Fruit fly (Drosophila melanogaster) whole organism, embryonic: ENCODE measurements around the gene CG7675.
A peak's percentile ranks its signal among the peaks of the same experiment; 100 is the strongest.

Experiments
- Abd-B ChIP-seq: fragments of 200-800 bp; sonication (Bioruptor generic); optimal IDR thresholded peaks from 2 replicates; lab custom pipeline; 2018; ENCODE audit warnings: missing biosample characterization, mild to moderate bottlenecking, missing genetic modification characterization, moderate library complexity
- Adf1 ChIP-seq: fragments of 200-800 bp; sonication (Bioruptor generic); IDR thresholded peaks from 2 replicates; pipeline ENCODE4 v1.3.6; 2022; ENCODE audit warnings: missing biosample characterization, missing genetic modification characterization
- Aef1 ChIP-seq: fragments of 200-800 bp; sonication (Bioruptor generic); IDR thresholded peaks from 3 replicates; pipeline ENCODE4 v1.3.6; 2022; ENCODE audit warnings: missing biosample characterization, missing genetic modification characterization
- Asciz ChIP-seq: fragments of 200-800 bp; sonication (Bioruptor generic); optimal IDR thresholded peaks from 2 replicates; lab custom pipeline; 2017; ENCODE audit warnings: missing biosample characterization, mild to moderate bottlenecking, missing genetic modification characterization, missing genetic modification reagents
- Awh ChIP-seq: fragments of 200-800 bp; sonication (Bioruptor generic); IDR thresholded peaks from 2 replicates; pipeline ENCODE4, ENCODE4 v1.3.6; 2022; ENCODE audit warnings: missing biosample characterization, missing genetic modification characterization
- CG10267 ChIP-seq: fragments of 200-800 bp; sonication (Bioruptor generic); optimal IDR thresholded peaks from 2 replicates; lab custom pipeline; 2018; ENCODE audit warnings: missing biosample characterization, mild to moderate bottlenecking, missing genetic modification characterization, moderate library complexity
- CG10321 ChIP-seq: fragments of 200-800 bp; sonication (Bioruptor generic); IDR thresholded peaks from 2 replicates; pipeline ENCODE4 v1.3.6; 2022; ENCODE audit warnings: missing biosample characterization, missing genetic modification characterization
- CG10462 ChIP-seq: fragments of 200-800 bp; sonication (Bioruptor generic); optimal IDR thresholded peaks from 2 replicates; lab custom pipeline; 2016; ENCODE audit warnings: missing biosample characterization, missing genetic modification characterization
- CG11398 ChIP-seq: fragments of 200-800 bp; sonication (Bioruptor generic); optimal IDR thresholded peaks from 2 replicates; lab custom pipeline; 2016; ENCODE audit warnings: missing biosample characterization, missing genetic modification characterization
- CG11695 ChIP-seq: fragments of 200-800 bp; sonication (Bioruptor generic); IDR thresholded peaks from 3 replicates; pipeline ENCODE4 v1.3.6; 2022; ENCODE audit warnings: missing biosample characterization, missing genetic modification characterization
- CG12071 ChIP-seq: fragments of 200-800 bp; sonication (Bioruptor generic); optimal IDR thresholded peaks from 3 replicates; lab custom pipeline; 2018; ENCODE audit warnings: missing biosample characterization, mild to moderate bottlenecking, missing genetic modification characterization
- CG12659 ChIP-seq: fragments of 200-800 bp; sonication (Bioruptor generic); optimal IDR thresholded peaks from 3 replicates; lab custom pipeline; 2017; ENCODE audit warnings: mild to moderate bottlenecking, missing biosample characterization, missing genetic modification reagents, missing genetic modification characterization
- CG12769 ChIP-seq: fragments of 200-800 bp; sonication (Bioruptor generic); optimal IDR thresholded peaks from 2 replicates; lab custom pipeline; 2019; ENCODE audit warnings: missing biosample characterization, mild to moderate bottlenecking, missing genetic modification characterization, moderate library complexity
- CG14014 ChIP-seq: fragments of 200-800 bp; sonication (Bioruptor generic); IDR thresholded peaks from 2 replicates; pipeline ENCODE4 v1.3.6; 2022; ENCODE audit warnings: missing biosample characterization, missing genetic modification characterization
- CG18599 ChIP-seq: fragments of 200-800 bp; sonication (Bioruptor generic); optimal IDR thresholded peaks from 3 replicates; lab custom pipeline; 2017; ENCODE audit warnings: missing biosample characterization, missing genetic modification characterization, mild to moderate bottlenecking, moderate library complexity, missing genetic modification reagents
- CG3726 ChIP-seq: fragments of 200-800 bp; sonication (Bioruptor generic); IDR thresholded peaks from 3 replicates; pipeline ENCODE4, ENCODE4 v1.3.6; 2022; ENCODE audit warnings: missing biosample characterization, missing genetic modification characterization
- CG42726 ChIP-seq: fragments of 200-800 bp; sonication (Bioruptor generic); IDR thresholded peaks from 2 replicates; pipeline ENCODE4 v1.3.6; 2022; ENCODE audit warnings: missing biosample characterization, missing genetic modification characterization; ENCODE audit not compliant: partially characterized antibody
- CG43689 ChIP-seq: fragments of 200-800 bp; sonication (Bioruptor generic); IDR thresholded peaks from 2 replicates; pipeline ENCODE4 v1.3.6; 2022; ENCODE audit warnings: missing biosample characterization, missing genetic modification characterization
- CG4617 ChIP-seq: fragments of 200-800 bp; sonication (Bioruptor generic); optimal IDR thresholded peaks from 3 replicates; lab custom pipeline; 2016; ENCODE audit warnings: missing biosample characterization, missing genetic modification characterization, borderline replicate concordance
- CG5180 ChIP-seq: fragments of 200-800 bp; sonication (Bioruptor generic); optimal IDR thresholded peaks from 3 replicates; lab custom pipeline; 2017; ENCODE audit warnings: missing biosample characterization, missing genetic modification characterization, mild to moderate bottlenecking, moderate library complexity, missing genetic modification reagents
- CG5245 ChIP-seq: fragments of 200-800 bp; sonication (Bioruptor generic); optimal IDR thresholded peaks from 3 replicates; lab custom pipeline; 2016; ENCODE audit warnings: missing biosample characterization, missing genetic modification characterization
- CG5953 ChIP-seq: fragments of 200-800 bp; sonication (Bioruptor generic); IDR thresholded peaks from 2 replicates; pipeline ENCODE4 v1.3.6; 2022; ENCODE audit warnings: missing biosample characterization, missing genetic modification characterization
- CG6683 ChIP-seq: fragments of 200-800 bp; sonication (Bioruptor generic); optimal IDR thresholded peaks from 2 replicates; lab custom pipeline; 2017; ENCODE audit warnings: missing biosample characterization, mild to moderate bottlenecking, missing genetic modification characterization, missing genetic modification reagents
- CG8765 ChIP-seq: fragments of 200-800 bp; sonication (Bioruptor generic); IDR thresholded peaks from 2 replicates; pipeline ENCODE4 v1.3.6; 2022; ENCODE audit warnings: missing biosample characterization, missing genetic modification characterization
- CG9876 ChIP-seq: fragments of 200-800 bp; sonication (Bioruptor generic); optimal IDR thresholded peaks from 2 replicates; lab custom pipeline; 2016; ENCODE audit warnings: missing biosample characterization, missing genetic modification characterization
- Dip3 ChIP-seq: fragments of 200-800 bp; sonication (Bioruptor generic); optimal IDR thresholded peaks from 3 replicates; lab custom pipeline; 2016; ENCODE audit warnings: missing biosample characterization, missing genetic modification characterization
- Doc3 ChIP-seq: fragments of 200-800 bp; sonication (Bioruptor generic); IDR thresholded peaks from 3 replicates; pipeline ENCODE4 v1.3.6; 2022; ENCODE audit warnings: missing biosample characterization, missing genetic modification characterization; ENCODE audit not compliant: partially characterized antibody
- Dp ChIP-seq: fragments of 200-800 bp; sonication (Bioruptor generic); optimal IDR thresholded peaks from 2 replicates; lab custom pipeline; 2018; ENCODE audit warnings: missing biosample characterization, mild to moderate bottlenecking, missing genetic modification characterization, moderate library complexity
- Fer1 ChIP-seq: fragments of 200-800 bp; sonication (Bioruptor generic); optimal IDR thresholded peaks from 2 replicates; lab custom pipeline; 2017; ENCODE audit warnings: missing biosample characterization, mild to moderate bottlenecking, missing genetic modification characterization
- Fer3 ChIP-seq: fragments of 200-800 bp; sonication (Bioruptor generic); optimal IDR thresholded peaks from 2 replicates; lab custom pipeline; 2018; ENCODE audit warnings: missing biosample characterization, mild to moderate bottlenecking, missing genetic modification characterization, moderate library complexity
- HLH54F ChIP-seq: fragments of 200-800 bp; sonication (Bioruptor generic); optimal IDR thresholded peaks from 3 replicates; lab custom pipeline; 2016; ENCODE audit warnings: missing biosample characterization, missing genetic modification characterization
- Hr3 ChIP-seq: fragments of 200-800 bp; sonication (Bioruptor generic); optimal IDR thresholded peaks from 3 replicates; lab custom pipeline; 2016; ENCODE audit warnings: missing biosample characterization, missing genetic modification characterization
- MESR4 ChIP-seq: fragments of 200-800 bp; sonication (Bioruptor generic); optimal IDR thresholded peaks from 2 replicates; lab custom pipeline; 2018; ENCODE audit warnings: missing biosample characterization, mild to moderate bottlenecking, missing genetic modification characterization, moderate library complexity
- Med ChIP-seq: fragments of 200-800 bp; sonication (Bioruptor generic); peaks from one replicate; lab custom pipeline; 2016; ENCODE audit warnings: missing biosample characterization, missing genetic modification characterization, mild to moderate bottlenecking, inconsistent platforms, moderate library complexity
- NFAT ChIP-seq: fragments of 200-800 bp; sonication (Bioruptor generic); IDR thresholded peaks from 2 replicates; pipeline ENCODE4 v1.3.6; 2022; ENCODE audit warnings: missing biosample characterization, missing genetic modification characterization
- Tbp ChIP-seq: fragments of >200 bp; optimal IDR thresholded peaks from 2 replicates; lab custom pipeline; 2018; ENCODE audit warnings: missing biosample characterization, missing genetic modification characterization
- ap ChIP-seq: fragments of 200-800 bp; sonication (Bioruptor generic); IDR thresholded peaks from 2 replicates; pipeline ENCODE4 v1.3.6; 2022; ENCODE audit warnings: missing biosample characterization, missing genetic modification characterization
- bab2 ChIP-seq: fragments of 200-800 bp; sonication (Bioruptor generic); optimal IDR thresholded peaks from 2 replicates; lab custom pipeline; 2016; ENCODE audit warnings: missing biosample characterization, missing genetic modification characterization
- cad ChIP-seq: fragments of >200 bp; optimal IDR thresholded peaks from 2 replicates; lab custom pipeline; 2017; ENCODE audit warnings: missing biosample characterization, missing genetic modification characterization
- cas ChIP-seq: fragments of 200-800 bp; sonication (Bioruptor generic); IDR thresholded peaks from 2 replicates; pipeline ENCODE4 v1.3.6; 2022; ENCODE audit warnings: missing biosample characterization, missing genetic modification characterization
- dm ChIP-seq: fragments of 200-800 bp; sonication (Bioruptor generic); optimal IDR thresholded peaks from 3 replicates; lab custom pipeline; 2016; ENCODE audit warnings: missing biosample characterization, missing genetic modification characterization
- ems ChIP-seq: fragments of 200-800 bp; sonication (Bioruptor generic); optimal IDR thresholded peaks from 3 replicates; lab custom pipeline; 2016; ENCODE audit warnings: missing biosample characterization, missing genetic modification characterization
- exex ChIP-seq: fragments of 200-800 bp; sonication (Bioruptor generic); optimal IDR thresholded peaks from 4 replicates; lab custom pipeline; 2018; ENCODE audit warnings: missing biosample characterization, mild to moderate bottlenecking, missing genetic modification characterization, moderate library complexity
- gcm2 ChIP-seq: fragments of 200-800 bp; sonication (Bioruptor generic); optimal IDR thresholded peaks from 2 replicates; lab custom pipeline; 2016; ENCODE audit warnings: missing biosample characterization, missing genetic modification characterization
- pb ChIP-seq: fragments of 200-800 bp; sonication (Bioruptor generic); optimal IDR thresholded peaks from 3 replicates; lab custom pipeline; 2016; ENCODE audit warnings: missing biosample characterization, missing genetic modification characterization
- psq ChIP-seq: fragments of 200-800 bp; sonication (Bioruptor generic); optimal IDR thresholded peaks from 2 replicates; lab custom pipeline; 2017; ENCODE audit warnings: missing biosample characterization, missing genetic modification characterization
- run ChIP-seq: fragments of 200-800 bp; sonication (Bioruptor generic); optimal IDR thresholded peaks from 3 replicates; lab custom pipeline; 2018; ENCODE audit warnings: missing biosample characterization, mild to moderate bottlenecking, missing genetic modification characterization
- sd ChIP-seq: fragments of 200-800 bp; sonication (Bioruptor generic); optimal IDR thresholded peaks from 3 replicates; lab custom pipeline; 2018; ENCODE audit warnings: missing biosample characterization, mild to moderate bottlenecking, missing genetic modification characterization, moderate library complexity
- sisA ChIP-seq: fragments of 200-800 bp; sonication (Bioruptor generic); IDR thresholded peaks from 2 replicates; pipeline ENCODE4 v1.3.6; 2022; ENCODE audit warnings: missing biosample characterization, missing genetic modification characterization
- sna ChIP-seq: fragments of 200-800 bp; sonication (Bioruptor generic); IDR thresholded peaks from 2 replicates; pipeline ENCODE4 v1.3.6; 2022; ENCODE audit warnings: missing biosample characterization, missing genetic modification characterization; ENCODE audit not compliant: partially characterized antibody
- tx ChIP-seq: fragments of 200-800 bp; sonication (Bioruptor generic); optimal IDR thresholded peaks from 2 replicates; lab custom pipeline; 2016; ENCODE audit warnings: missing biosample characterization, missing genetic modification characterization

Gene CG7675

dm6 chr3R:18404713-18405112 is 23.7 kb upstream of the CG7675 start, which contains the start of gene CG7685 (continued):
- TF ChIP-seq CG14014 = peak; percentile 57; the same call in 1 of the 2 replicates
- peak; percentile 71 for TF ChIP-seq Dp (GFP tag; lab: Kevin White, UChicago)
- TF ChIP-seq CG3726 (GFP tag; lab: Robert Waterston, UW) = no peak
- TF ChIP-seq cas (GFP tag; lab: Robert Waterston, UW) = no peak
- TF ChIP-seq CG11398 = no peak
- peak; percentile 95 for TF ChIP-seq CG10267 (tag; lab: Kevin White, UChicago)
- TF ChIP-seq CG12769 (tag; lab: Kevin White, UChicago) = peak; percentile 58
- no peak for TF ChIP-seq CG8765
- peak; percentile 81 for TF ChIP-seq Fer1 (GFP tag; lab: Kevin White, UChicago)
- peak; percentile 10 for TF ChIP-seq CG6683
- TF ChIP-seq Aef1 (GFP tag; lab: Robert Waterston, UW) = peak; percentile 84
- TF ChIP-seq CG10321 (GFP tag; lab: Robert Waterston, UW) = no peak
- TF ChIP-seq Tbp (GFP tag; lab: Kevin White, UChicago) = no peak
- no peak for TF ChIP-seq pb
- peak; percentile 49 for TF ChIP-seq sd
- TF ChIP-seq Dip3 (GFP tag; lab: Kevin White, UChicago) = peak; percentile 49
- peak; percentile 39 for TF ChIP-seq exex (tag; lab: Kevin White, UChicago)
- 0 out of 2 replicates have a peak, but pooled peaks have one; percentile 23 for TF ChIP-seq Awh (GFP tag; lab: Robert Waterston, UW)
- peak; percentile 34 for TF ChIP-seq CG5245 (GFP tag; lab: Kevin White, UChicago)
- no peak for TF ChIP-seq cad
- TF ChIP-seq CG12071 (GFP tag; lab: Kevin White, UChicago) = peak; percentile 45
- TF ChIP-seq sisA (GFP tag; lab: Robert Waterston, UW) = 0 out of 2 replicates have a peak, but pooled peaks have one; percentile 32
- TF ChIP-seq Hr3 (GFP tag; lab: Kevin White, UChicago) = peak; percentile 52
- TF ChIP-seq CG12659 (GFP tag; lab: Kevin White, UChicago) = peak; percentile 75
- TF ChIP-seq Abd-B (GFP tag; lab: Kevin White, UChicago) = peak; percentile 1
- no peak for TF ChIP-seq CG10462 (GFP tag; lab: Kevin White, UChicago)
- TF ChIP-seq NFAT = peak; percentile 76
- TF ChIP-seq psq (GFP tag; lab: Kevin White, UChicago) = no peak
- TF ChIP-seq CG9876 (GFP tag; lab: Kevin White, UChicago) = no peak
- TF ChIP-seq MESR4 (GFP tag; lab: Kevin White, UChicago) = peak; percentile 57
- no peak for TF ChIP-seq CG42726
- TF ChIP-seq Adf1 (GFP tag; lab: Robert Waterston, UW) = no peak
- peak; percentile 72 for TF ChIP-seq Fer3
- peak; percentile 97 for TF ChIP-seq Med
- no peak; the same call in 2 of the 3 replicates for TF ChIP-seq Doc3 (GFP tag; lab: Robert Waterston, UW)
- peak; percentile 51 for TF ChIP-seq tx
- peak; percentile 88 for TF ChIP-seq CG4617
- 0 out of 3 replicates have a peak, but pooled peaks have one; percentile 8 for TF ChIP-seq CG11695
- peak; percentile 45 for TF ChIP-seq gcm2 (GFP tag; lab: Kevin White, UChicago)
- TF ChIP-seq dm (GFP tag; lab: Kevin White, UChicago) = peak; percentile 36
- peak; percentile 76 for TF ChIP-seq CG18599
- peak; percentile 28 for TF ChIP-seq CG5180 (GFP tag; lab: Kevin White, UChicago)
- peak; percentile 66 for TF ChIP-seq ems (GFP tag; lab: Kevin White, UChicago)
- no peak for TF ChIP-seq run (tag; lab: Kevin White, UChicago)
- peak; percentile 71 for TF ChIP-seq bab2 (GFP tag; lab: Kevin White, UChicago)
- TF ChIP-seq CG5953 (GFP tag; lab: Robert Waterston, UW) = peak; percentile 38; the same call in 1 of the 2 replicates
- TF ChIP-seq HLH54F (GFP tag; lab: Kevin White, UChicago) = peak; percentile 75
- peak; percentile 18 for TF ChIP-seq Asciz (GFP tag; lab: Kevin White, UChicago)
- no peak for TF ChIP-seq ap
- no peak for TF ChIP-seq CG43689
- 0 out of 2 replicates have a peak, but pooled peaks have one; percentile 25 for TF ChIP-seq sna (GFP tag; lab: Robert Waterston, UW)
